Fruit fly (Drosophila melanogaster): ENCODE results near the gene CG18418.

The CG18418 gene

dm6 chr3L:4692177-4693134, 2.6 kb upstream of the CG18418 start, which contains the start of gene RhoGEF64C (continued):
- TF ChIP-seq Deaf1 (tag; optimal IDR thresholded peaks at IDR 0.05) (peak; percentile 54), zen2 (GFP tag; IDR thresholded peaks at IDR 0.05; ENCODE audit: partially characterized antibody) (0 out of 3 replicates have a peak, but pooled peaks have one; percentile 19), CG34422 (GFP tag; IDR thresholded peaks at IDR 0.05) (0 out of 3 replicates have a peak, but pooled peaks have one; percentile 28), chm (GFP tag; IDR thresholded peaks at IDR 0.05) (0 out of 2 replicates have a peak, but pooled peaks have one; percentile 9)

dm6 chr3L:4691775-4692174, 1.9 kb upstream of the CG18418 start:
- no peak for TF ChIP-seq Rfx (GFP tag; IDR thresholded peaks at IDR 0.05)
- TF ChIP-seq CG9797 (GFP tag; optimal IDR thresholded peaks at IDR 0.05), result no peak
- no peak for TF ChIP-seq Atf3 (GFP tag; optimal IDR thresholded peaks at IDR 0.05)
- TF ChIP-seq yki (optimal IDR thresholded peaks at IDR 0.05), result no peak
- TF ChIP-seq oc (tag; optimal IDR thresholded peaks at IDR 0.05), result no peak
- TF ChIP-seq Sry-β (GFP tag; optimal IDR thresholded peaks at IDR 0.05), result no peak
- no peak for TF ChIP-seq Dp (GFP tag; optimal IDR thresholded peaks at IDR 0.05)
- no peak for TF ChIP-seq Ets97D (GFP tag; optimal IDR thresholded peaks at IDR 0.05)
- TF ChIP-seq br (optimal IDR thresholded peaks at IDR 0.05), result no peak
- peak; percentile 51 for TF ChIP-seq grau (tag; optimal IDR thresholded peaks at IDR 0.05)
- no peak for TF ChIP-seq Fer1 (GFP tag; optimal IDR thresholded peaks at IDR 0.05)
- TF ChIP-seq tup (GFP tag; optimal IDR thresholded peaks at IDR 0.05), result no peak
- no peak for TF ChIP-seq chm (GFP tag; IDR thresholded peaks at IDR 0.05)
- no peak for TF ChIP-seq eve (GFP tag; optimal IDR thresholded peaks at IDR 0.05)
- no peak for TF ChIP-seq sim (GFP tag; IDR thresholded peaks at IDR 0.05)
- TF ChIP-seq CG9876 (GFP tag; optimal IDR thresholded peaks at IDR 0.05), result no peak
- no peak for TF ChIP-seq Hsf (GFP tag; optimal IDR thresholded peaks at IDR 0.05)
- TF ChIP-seq CG11696 (GFP tag; IDR thresholded peaks at IDR 0.05), result no peak
- TF ChIP-seq z (GFP tag; IDR thresholded peaks at IDR 0.05), result no peak
- no peak for TF ChIP-seq amos (GFP tag; IDR thresholded peaks at IDR 0.05; ENCODE audit: partially characterized antibody)
- no peak for TF ChIP-seq Med (GFP tag)
- TF ChIP-seq tgo (GFP tag; IDR thresholded peaks at IDR 0.05), result no peak
- peak; percentile 31 for TF ChIP-seq Sox100B (GFP tag; optimal IDR thresholded peaks at IDR 0.05)
- TF ChIP-seq CG9609 (GFP tag; optimal IDR thresholded peaks at IDR 0.05), result no peak
- TF ChIP-seq CG1024 (GFP tag; IDR thresholded peaks at IDR 0.05), result no peak
- TF ChIP-seq CG15479 (GFP tag; optimal IDR thresholded peaks at IDR 0.05), result no peak
- TF ChIP-seq CG4707 (GFP tag; optimal IDR thresholded peaks at IDR 0.05), result no peak
- no peak for TF ChIP-seq en (GFP tag; optimal IDR thresholded peaks at IDR 0.05)
- TF ChIP-seq Chrac-16 (GFP tag; optimal IDR thresholded peaks at IDR 0.05), result no peak
- TF ChIP-seq pho (GFP tag; optimal IDR thresholded peaks at IDR 0.05), result no peak
- TF ChIP-seq CG18619 (GFP tag; optimal IDR thresholded peaks at IDR 0.05), result no peak
- no peak for TF ChIP-seq zfh2 (GFP tag; optimal IDR thresholded peaks at IDR 0.05)
- no peak for TF ChIP-seq CG2202 (tag; optimal IDR thresholded peaks at IDR 0.05)
- no peak for TF ChIP-seq Hand (GFP tag; optimal IDR thresholded peaks at IDR 0.05)
- TF ChIP-seq Rx (GFP tag; IDR thresholded peaks at IDR 0.05), result no peak
- no peak for TF ChIP-seq CG17612 (GFP tag; IDR thresholded peaks at IDR 0.05)
- TF ChIP-seq CG2116 (GFP tag; optimal IDR thresholded peaks at IDR 0.05), result no peak
- TF ChIP-seq CG17912 (GFP tag; optimal IDR thresholded peaks at IDR 0.05), result no peak
- no peak for TF ChIP-seq cato (GFP tag; optimal IDR thresholded peaks at IDR 0.05; ENCODE audit: borderline replicate concordance)
- peak; percentile 66 for TF ChIP-seq CG2712 (tag; optimal IDR thresholded peaks at IDR 0.05)
- peak in 1 of 3 experiments; percentile 39 for TF ChIP-seq lola (GFP tag; optimal IDR thresholded peaks at IDR 0.05)
- no peak for TF ChIP-seq CG10565 (GFP tag; optimal IDR thresholded peaks at IDR 0.05)
- TF ChIP-seq HHEX (GFP tag; optimal IDR thresholded peaks at IDR 0.05), result no peak
- TF ChIP-seq CG18011 (GFP tag; optimal IDR thresholded peaks at IDR 0.05), result no peak
- no peak for TF ChIP-seq bowl (GFP tag; IDR thresholded peaks at IDR 0.05)
